Fruit fly (Drosophila melanogaster) whole organism, embryonic: Measurements from ENCODE around the gene CG14014.

Experiments
- Antp ChIP-seq: fragments of 200-800 bp; sonication (Bioruptor generic); optimal IDR thresholded peaks from 3 replicates; lab custom pipeline; 2016; ENCODE audit warnings: missing biosample characterization, missing genetic modification characterization
- BEAF-32 ChIP-seq: fragments of 200-800 bp; sonication (Bioruptor generic); optimal IDR thresholded peaks from 3 replicates; lab custom pipeline; 2017; ENCODE audit warnings: missing biosample characterization, missing genetic modification characterization, mild to moderate bottlenecking, moderate library complexity, missing genetic modification reagents
- CG10147 ChIP-seq: fragments of 200-800 bp; sonication (Bioruptor generic); optimal IDR thresholded peaks from 2 replicates; lab custom pipeline; 2019; ENCODE audit warnings: missing biosample characterization, mild to moderate bottlenecking, missing genetic modification characterization, moderate library complexity
- CG10267 ChIP-seq: fragments of 200-800 bp; sonication (Bioruptor generic); optimal IDR thresholded peaks from 2 replicates; lab custom pipeline; 2018; ENCODE audit warnings: missing biosample characterization, mild to moderate bottlenecking, missing genetic modification characterization, moderate library complexity
- CG10321 ChIP-seq: fragments of 200-800 bp; sonication (Bioruptor generic); IDR thresholded peaks from 2 replicates; pipeline ENCODE4 v1.3.6; 2022; ENCODE audit warnings: missing biosample characterization, missing genetic modification characterization
- CG12219 ChIP-seq: fragments of 200-800 bp; sonication (Bioruptor generic); optimal IDR thresholded peaks from 3 replicates; lab custom pipeline; 2018; ENCODE audit warnings: missing biosample characterization, mild to moderate bottlenecking, missing genetic modification characterization
- CG12236 ChIP-seq: fragments of 200-800 bp; sonication (Bioruptor generic); optimal IDR thresholded peaks from 2 replicates; lab custom pipeline; 2016; ENCODE audit warnings: missing biosample characterization, missing genetic modification characterization
- CG13123 ChIP-seq: fragments of 200-800 bp; sonication (Bioruptor generic); optimal IDR thresholded peaks from 2 replicates; lab custom pipeline; 2016; ENCODE audit warnings: missing biosample characterization, missing genetic modification characterization
- CG13775 ChIP-seq: fragments of 200-800 bp; sonication (Bioruptor generic); optimal IDR thresholded peaks from 3 replicates; lab custom pipeline; 2017; ENCODE audit warnings: missing biosample characterization, mild to moderate bottlenecking, missing genetic modification characterization
- CG14050 ChIP-seq: fragments of 200-800 bp; sonication (Bioruptor generic); IDR thresholded peaks from 3 replicates; pipeline ENCODE4 v1.3.6; 2022; ENCODE audit warnings: missing biosample characterization, missing genetic modification characterization
- CG16863 ChIP-seq: fragments of 200-800 bp; sonication (Bioruptor generic); optimal IDR thresholded peaks from 3 replicates; lab custom pipeline; 2016; ENCODE audit warnings: missing biosample characterization, missing genetic modification characterization
- CG30403 ChIP-seq: fragments of 200-800 bp; sonication (Bioruptor generic); optimal IDR thresholded peaks from 3 replicates; lab custom pipeline; 2016; ENCODE audit warnings: missing biosample characterization, missing genetic modification characterization
- CG30431 ChIP-seq: fragments of 200-800 bp; sonication (Bioruptor generic); optimal IDR thresholded peaks from 2 replicates; lab custom pipeline; 2017; ENCODE audit warnings: missing biosample characterization, missing genetic modification characterization
- CG32767 ChIP-seq: fragments of 200-800 bp; sonication (Bioruptor generic); IDR thresholded peaks from 2 replicates; pipeline ENCODE4 v1.3.6; 2022; ENCODE audit warnings: missing biosample characterization, missing genetic modification characterization
- CG3838 ChIP-seq: fragments of 200-800 bp; sonication (Bioruptor generic); optimal IDR thresholded peaks from 3 replicates; lab custom pipeline; 2016; ENCODE audit warnings: missing biosample characterization, missing genetic modification characterization
- CG43689 ChIP-seq: fragments of 200-800 bp; sonication (Bioruptor generic); IDR thresholded peaks from 2 replicates; pipeline ENCODE4 v1.3.6; 2022; ENCODE audit warnings: missing biosample characterization, missing genetic modification characterization
- CG5245 ChIP-seq: fragments of 200-800 bp; sonication (Bioruptor generic); optimal IDR thresholded peaks from 3 replicates; lab custom pipeline; 2016; ENCODE audit warnings: missing biosample characterization, missing genetic modification characterization
- CkIIα-i1 ChIP-seq: fragments of 200-800 bp; sonication (Bioruptor generic); IDR thresholded peaks from 2 replicates; pipeline ENCODE4 v1.3.6; 2022; ENCODE audit warnings: missing biosample characterization, missing genetic modification characterization
- Doc2 ChIP-seq: fragments of 200-800 bp; sonication (Bioruptor generic); IDR thresholded peaks from 2 replicates; pipeline ENCODE4 v1.3.6; 2022; ENCODE audit warnings: missing biosample characterization, missing genetic modification characterization
- E2f2 ChIP-seq: fragments of 200-800 bp; sonication (Bioruptor generic); IDR thresholded peaks from 2 replicates; pipeline ENCODE4 v1.3.6; 2022; ENCODE audit warnings: missing biosample characterization, missing genetic modification characterization
- Hey ChIP-seq: fragments of 200-800 bp; sonication (Bioruptor generic); optimal IDR thresholded peaks from 3 replicates; lab custom pipeline; 2018; ENCODE audit warnings: missing biosample characterization, mild to moderate bottlenecking, missing genetic modification characterization
- Hr51 ChIP-seq, 2 experiments: fragments of 200-800 bp; sonication (Bioruptor generic); optimal IDR thresholded peaks; 2 replicates in 1 of 2; 3 replicates in 1 of 2; lab custom pipeline; 2016 to 2018; ENCODE audit warnings: missing biosample characterization in 2 of 2, missing genetic modification characterization in 2 of 2, mild to moderate bottlenecking in 1 of 2, moderate library complexity in 1 of 2
- Oaz ChIP-seq: fragments of 200-800 bp; sonication (Bioruptor generic); IDR thresholded peaks from 2 replicates; pipeline ENCODE4 v1.3.6; 2022; ENCODE audit warnings: missing biosample characterization, missing genetic modification characterization
- PHDP ChIP-seq: fragments of 200-800 bp; sonication (Bioruptor generic); optimal IDR thresholded peaks from 3 replicates; lab custom pipeline; 2018; ENCODE audit warnings: missing biosample characterization, mild to moderate bottlenecking, missing genetic modification characterization, moderate library complexity
- Ptx1 ChIP-seq: fragments of 200-800 bp; sonication (Bioruptor generic); IDR thresholded peaks from 2 replicates; pipeline ENCODE4 v1.3.6; 2022; ENCODE audit warnings: missing biosample characterization, missing genetic modification characterization
- Rfx ChIP-seq: fragments of 200-800 bp; sonication (Bioruptor generic); IDR thresholded peaks from 2 replicates; pipeline ENCODE4 v1.3.6; 2022; ENCODE audit warnings: missing biosample characterization, missing genetic modification characterization
- Sox100B ChIP-seq: fragments of 200-800 bp; sonication (Bioruptor generic); optimal IDR thresholded peaks from 3 replicates; lab custom pipeline; 2018; ENCODE audit warnings: missing biosample characterization, mild to moderate bottlenecking, missing genetic modification characterization
- Vsx1 ChIP-seq: fragments of 200-800 bp; sonication (Bioruptor generic); optimal IDR thresholded peaks from 2 replicates; lab custom pipeline; 2017; ENCODE audit warnings: missing biosample characterization, mild to moderate bottlenecking, missing genetic modification characterization, missing genetic modification reagents
- al ChIP-seq: fragments of 200-800 bp; sonication (Bioruptor generic); IDR thresholded peaks from 2 replicates; pipeline ENCODE4 v1.3.6; 2022; ENCODE audit warnings: missing biosample characterization, missing genetic modification characterization
- bcd ChIP-seq: fragments of 200-800 bp; sonication (Bioruptor generic); optimal IDR thresholded peaks from 2 replicates; lab custom pipeline; 2017; ENCODE audit warnings: missing biosample characterization, mild to moderate bottlenecking, missing genetic modification characterization
- chinmo ChIP-seq: fragments of 200-800 bp; sonication (Bioruptor generic); IDR thresholded peaks from 4 replicates; pipeline ENCODE4 v1.3.6; 2022; ENCODE audit warnings: missing biosample characterization, missing genetic modification characterization; ENCODE audit not compliant: partially characterized antibody
- eve ChIP-seq, 2 experiments: fragments of >200 bp; optimal IDR thresholded peaks; 2 replicates each; lab custom pipeline; 2017; ENCODE audit warnings: missing biosample characterization in 2 of 2, missing genetic modification characterization in 2 of 2
- fd96Cb ChIP-seq: fragments of 200-800 bp; sonication (Bioruptor generic); optimal IDR thresholded peaks from 2 replicates; lab custom pipeline; 2018; ENCODE audit warnings: missing biosample characterization, mild to moderate bottlenecking, missing genetic modification characterization, moderate library complexity
- gro ChIP-seq: fragments of 200-800 bp; sonication (Bioruptor generic); optimal IDR thresholded peaks from 2 replicates; lab custom pipeline; 2016; ENCODE audit warnings: missing biosample characterization, missing genetic modification characterization
- hbn ChIP-seq: fragments of 200-800 bp; sonication (Bioruptor generic); IDR thresholded peaks from 2 replicates; pipeline ENCODE4 v1.3.6; 2022; ENCODE audit warnings: missing biosample characterization, missing genetic modification characterization; ENCODE audit not compliant: partially characterized antibody
- ind ChIP-seq: fragments of 200-800 bp; sonication (Bioruptor generic); optimal IDR thresholded peaks from 3 replicates; lab custom pipeline; 2016; ENCODE audit warnings: missing biosample characterization, missing genetic modification characterization
- lab ChIP-seq: fragments of 200-800 bp; sonication (Bioruptor generic); optimal IDR thresholded peaks from 3 replicates; lab custom pipeline; 2017; ENCODE audit warnings: missing biosample characterization, missing genetic modification characterization, mild to moderate bottlenecking, moderate library complexity, missing genetic modification reagents
- luna ChIP-seq: fragments of 200-800 bp; sonication (Bioruptor generic); optimal IDR thresholded peaks from 2 replicates; lab custom pipeline; 2016; ENCODE audit warnings: missing biosample characterization, missing genetic modification characterization
- mld ChIP-seq: fragments of 200-800 bp; sonication (Bioruptor generic); IDR thresholded peaks from 3 replicates; pipeline ENCODE4 v1.3.6; 2022; ENCODE audit warnings: missing biosample characterization, missing genetic modification characterization; ENCODE audit not compliant: partially characterized antibody
- ranshi ChIP-seq: fragments of 200-800 bp; sonication (Bioruptor generic); IDR thresholded peaks from 2 replicates; pipeline ENCODE4 v1.3.6; 2022; ENCODE audit warnings: missing biosample characterization, missing genetic modification characterization
- repo ChIP-seq: fragments of 200-800 bp; sonication (Bioruptor generic); optimal IDR thresholded peaks from 2 replicates; lab custom pipeline; 2016; ENCODE audit warnings: missing biosample characterization, missing genetic modification characterization
- ro ChIP-seq: fragments of 200-800 bp; sonication (Bioruptor generic); IDR thresholded peaks from 2 replicates; pipeline ENCODE4 v1.3.6; 2022; ENCODE audit warnings: missing biosample characterization, missing genetic modification characterization
- sc ChIP-seq, 3 experiments: fragments of >200 bp in 2 of 3; fragments of 200-800 bp in 1 of 3; sonication (Bioruptor generic) in 1 of 3; optimal IDR thresholded peaks; 2 replicates in 2 of 3; 3 replicates in 1 of 3; lab custom pipeline; 2017; ENCODE audit warnings: mild to moderate bottlenecking in 1 of 3, missing biosample characterization in 1 of 3, missing genetic modification characterization in 1 of 3, missing genetic modification reagents in 1 of 3
- sens ChIP-seq: fragments of 200-800 bp; sonication (Bioruptor generic); peaks from one replicate; lab custom pipeline; 2016; ENCODE audit warnings: missing biosample characterization, missing genetic modification characterization
- shn ChIP-seq: fragments of 200-800 bp; sonication (Bioruptor generic); optimal IDR thresholded peaks from 3 replicates; lab custom pipeline; 2016; ENCODE audit warnings: missing biosample characterization, missing genetic modification characterization
- sisA ChIP-seq: fragments of 200-800 bp; sonication (Bioruptor generic); IDR thresholded peaks from 2 replicates; pipeline ENCODE4 v1.3.6; 2022; ENCODE audit warnings: missing biosample characterization, missing genetic modification characterization
- slp2 ChIP-seq: fragments of 200-800 bp; sonication (Bioruptor generic); optimal IDR thresholded peaks from 2 replicates; lab custom pipeline; 2016; ENCODE audit warnings: missing biosample characterization, missing genetic modification characterization
- sug ChIP-seq: fragments of 200-800 bp; optimal IDR thresholded peaks from 2 replicates; lab custom pipeline; 2019; ENCODE audit warnings: missing biosample characterization, mild to moderate bottlenecking, missing genetic modification characterization, moderate library complexity
- ttk ChIP-seq: fragments of 200-800 bp; sonication (Bioruptor generic); IDR thresholded peaks from 2 replicates; pipeline ENCODE4 v2.1.2; 2022; ENCODE audit warnings: missing biosample characterization, missing genetic modification characterization
- unc-4 ChIP-seq: fragments of 200-800 bp; sonication (Bioruptor generic); IDR thresholded peaks from 2 replicates; pipeline ENCODE4 v1.3.6; 2022; ENCODE audit warnings: missing biosample characterization, missing genetic modification characterization; ENCODE audit not compliant: partially characterized antibody

The CG14014 gene

dm6 chr2L:5541935-5542685 lies 8.5 kb downstream of the CG14014 start, which contains the start of the genes Hel25E and Lam:
Hel25E (minus strand) TSS chr2L:5542314.
Lam (plus strand) TSS chr2L:5542480.
- TF ChIP-seq ttk (GFP tag; lab: Robert Waterston, UW) (no peak), CG13123 (GFP tag; lab: Kevin White, UChicago) (no peak), Hey (tag; lab: Kevin White, UChicago) (no peak), Ptx1 (GFP tag; lab: Robert Waterston, UW) (no peak), CG30403 (GFP tag; lab: Kevin White, UChicago) (peak; percentile 12), hbn (peak; percentile 90), CG10321 (0 out of 2 replicates have a peak, but pooled peaks have one; percentile 16), Doc2 (GFP tag; lab: Robert Waterston, UW) (no peak), CG12236 (GFP tag; lab: Kevin White, UChicago) (no peak), CG3838 (GFP tag; lab: Kevin White, UChicago) (no peak), Rfx (GFP tag; lab: Robert Waterston, UW) (no peak), CG14050 (GFP tag; lab: Robert Waterston, UW) (no peak), Vsx1 (GFP tag; lab: Kevin White, UChicago) (no peak), al (GFP tag; lab: Robert Waterston, UW) (no peak), CG16863 (GFP tag; lab: Kevin White, UChicago) (no peak), Antp (no peak), sc (optimal IDR thresholded peaks at IDR 0.05; lab: Kevin White, UChicago) (no peak), sc (GFP tag; optimal IDR thresholded peaks at IDR 0.05; lab: Kevin White, UChicago) (no peak), E2f2 (GFP tag; lab: Robert Waterston, UW) (0 out of 2 replicates have a peak, but pooled peaks have one; percentile 40), Oaz (GFP tag; lab: Robert Waterston, UW) (no peak), sisA (no peak), repo (GFP tag; lab: Kevin White, UChicago) (no peak), lab (no peak), luna (GFP tag; lab: Kevin White, UChicago) (no peak), BEAF-32 (peak; percentile 94), CG10267 (tag; lab: Kevin White, UChicago) (peak; percentile 69), Hr51 (GFP tag; optimal IDR thresholded peaks at IDR 0.05; lab: Kevin White, UChicago) (no peak), Sox100B (GFP tag; lab: Kevin White, UChicago) (no peak), bcd (GFP tag; lab: Kevin White, UChicago) (no peak), fd96Cb (no peak), CkIIα-i1 (GFP tag; lab: Robert Waterston, UW) (no peak), CG43689 (GFP tag; lab: Robert Waterston, UW) (no peak), CG32767 (no peak), ro (GFP tag; lab: Robert Waterston, UW) (no peak), CG5245 (GFP tag; lab: Kevin White, UChicago) (no peak), ranshi (no peak), sug (tag; lab: Kevin White, UChicago) (no peak), PHDP (tag; lab: Kevin White, UChicago) (no peak), shn (no peak), eve (GFP tag; optimal IDR thresholded peaks at IDR 0.05; lab: Kevin White, UChicago) (no peak), gro (GFP tag; lab: Kevin White, UChicago) (no peak), CG12219 (no peak), ind (GFP tag; lab: Kevin White, UChicago) (no peak), CG13775 (GFP tag; lab: Kevin White, UChicago) (peak; percentile 7), sens (GFP tag; lab: Kevin White, UChicago) (peak; percentile 92), unc-4 (GFP tag; lab: Robert Waterston, UW) (peak; percentile 93), mld (GFP tag; lab: Robert Waterston, UW) (peak; percentile 59; the same call in 1 of the 3 replicates), CG30431 (GFP tag; lab: Kevin White, UChicago) (no peak), CG10147 (no peak), chinmo (GFP tag; lab: Robert Waterston, UW) (no peak), slp2 (GFP tag; lab: Kevin White, UChicago) (no peak)
